Fruit fly (Drosophila melanogaster) Kc167 (cell line): ENCODE data around the gene CG13042.

Experiments
- Myc ChIP-seq: fragments of >200 bp; optimal IDR thresholded peaks from 2 replicates; lab custom pipeline; 2017; ENCODE audit warnings: missing external identifiers
- Sin3A ChIP-seq: fragments of >200 bp; optimal IDR thresholded peaks from 2 replicates; lab custom pipeline; 2018; ENCODE audit warnings: missing external identifiers
- h ChIP-seq: fragments of >200 bp; optimal IDR thresholded peaks from 3 replicates; lab custom pipeline; 2018; ENCODE audit warnings: missing external identifiers
- psq ChIP-seq: fragments of >200 bp; optimal IDR thresholded peaks from 2 replicates; lab custom pipeline; 2017; ENCODE audit warnings: missing external identifiers
- ttk ChIP-seq: sonication (Bioruptor generic); optimal IDR thresholded peaks from 2 replicates; lab custom pipeline; 2017; ENCODE audit warnings: missing external identifiers

dm6 chr3L:16263043-16263442 is 45.2 kb downstream of the CG13042 start, which contains the start of gene CG13070:
- TF ChIP-seq h (no peak), Myc (lab: Kevin White, UChicago) (no peak), psq (lab: Kevin White, UChicago) (no peak), ttk (no peak), Sin3A (lab: Kevin White, UChicago) (no peak)
